Worm (Caenorhabditis elegans): ENCODE measurements around the gene F52B10.3.
"Not testable (repeated sequence)": the region's sequence is repeated elsewhere in the genome, so short reads cannot be mapped to it uniquely, and the experiment has no call there.

The F52B10.3 gene

DNA sequence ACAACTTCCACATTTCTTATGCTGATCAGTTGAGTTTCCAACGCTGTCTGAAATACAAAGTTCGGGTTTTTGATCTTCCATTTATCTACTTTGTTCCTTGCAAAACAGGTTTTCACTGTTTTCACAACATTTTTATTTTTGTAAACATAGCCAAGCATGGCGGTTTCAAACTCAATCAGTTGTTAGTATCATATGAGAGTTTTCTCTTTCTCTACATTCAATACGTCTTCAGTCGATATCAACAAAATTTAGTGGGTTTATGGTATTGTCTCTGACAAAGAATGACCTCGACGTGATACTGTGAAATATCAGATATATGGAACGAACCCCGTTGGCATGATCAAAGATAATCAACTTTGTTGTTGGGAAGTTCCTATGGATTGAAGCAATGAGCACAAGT, 2.5 kb downstream of the F52B10.3 start:
- TF ChIP-seq him-1 (tag; optimal IDR thresholded peaks at IDR 0.05): no peak
- TF ChIP-seq somi-1 (GFP tag; optimal IDR thresholded peaks at IDR 0.05): no peak
- no peak for TF ChIP-seq Y79H2A.3 (GFP tag; conservative IDR thresholded peaks at IDR 0.05)
- TF ChIP-seq madf-6 (GFP tag; IDR thresholded peaks at IDR 0.05): no peak
- no peak for TF ChIP-seq egl-18 (GFP tag; IDR thresholded peaks at IDR 0.05)

ce11 chrX:2894273-2894672, 3.9 kb downstream of the F52B10.3 start, which contains the start of gene B0410.1:
Gene B0410.1, plus strand, starts transcription at chrX:2894573.
- not testable (repeated sequence) for TF ChIP-seq hlh-12 (tag; optimal IDR thresholded peaks at IDR 0.05); bed-2 (GFP tag; IDR thresholded peaks at IDR 0.05); sptf-2 (GFP tag; optimal IDR thresholded peaks at IDR 0.05)

ce11 chrX:2893026-2893662, 5.0 kb downstream of the F52B10.3 start:
- TF ChIP-seq ztf-25 (GFP tag; IDR thresholded peaks at IDR 0.05) (no peak), egrh-3 (GFP tag; IDR thresholded peaks at IDR 0.05) (no peak), F10E7.11 (tag; optimal IDR thresholded peaks at IDR 0.05) (no peak), nhr-90 (tag; optimal IDR thresholded peaks at IDR 0.05) (no peak), dpff-1 (tag; optimal IDR thresholded peaks at IDR 0.05) (no peak), nhr-179 (tag; optimal IDR thresholded peaks at IDR 0.05) (no peak), lin-40 (tag; optimal IDR thresholded peaks at IDR 0.05) (peak; percentile 56), Y79H2A.3 (GFP tag; conservative IDR thresholded peaks at IDR 0.05) (no peak), F22D6.2 (tag; optimal IDR thresholded peaks at IDR 0.05) (no peak), ceh-27 (GFP tag; optimal IDR thresholded peaks at IDR 0.05) (no peak), rcor-1 (GFP tag; IDR thresholded peaks at IDR 0.05) (no peak), unc-62 (GFP tag; optimal IDR thresholded peaks at IDR 0.05) (no peak), snpc-1.1 (tag; optimal IDR thresholded peaks at IDR 0.05; ENCODE audit: insufficient read depth) (no peak), F37B4.10 (GFP tag; IDR thresholded peaks at IDR 0.05) (no peak), C17E4.6 (GFP tag; IDR thresholded peaks at IDR 0.05) (no peak), ztf-26 (tag; optimal IDR thresholded peaks at IDR 0.05) (peak; percentile 72), fkh-3 (tag; optimal IDR thresholded peaks at IDR 0.05) (no peak), cebp-2 (GFP tag; IDR thresholded peaks at IDR 0.05) (no peak), ccch-3 (GFP tag; optimal IDR thresholded peaks at IDR 0.05) (no peak), tbp1 (GFP tag; optimal IDR thresholded peaks at IDR 0.05) (no peak), nfya-1 (tag; optimal IDR thresholded peaks at IDR 0.05; ENCODE audit: borderline replicate concordance, insufficient read depth) (no peak), die-1 (tag; optimal IDR thresholded peaks at IDR 0.05) (peak; percentile 44)

DNA sequence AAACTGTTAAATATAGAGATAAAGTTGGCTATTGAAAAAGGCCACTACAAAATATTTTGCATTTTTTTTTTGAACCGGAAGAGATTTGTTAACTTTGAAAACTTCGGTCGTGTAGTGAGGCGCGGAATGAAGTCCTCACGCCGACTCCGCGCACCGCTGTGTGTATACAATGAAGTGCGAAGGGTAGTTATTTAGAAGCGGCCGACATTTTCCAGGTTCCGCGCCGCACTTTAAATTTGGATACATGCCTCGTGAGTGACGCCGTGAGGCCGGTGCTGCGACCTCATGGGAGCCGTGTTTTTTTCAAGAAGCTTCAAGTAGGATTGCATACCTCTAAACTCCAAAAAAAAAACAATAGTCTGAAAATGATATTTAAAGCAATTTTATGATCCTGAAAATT, 6.3 kb downstream of the F52B10.3 start:
- TF ChIP-seq snpc-4 (GFP tag; optimal IDR thresholded peaks at IDR 0.05) (peak; percentile 62), snpc-4 (tag; optimal IDR thresholded peaks at IDR 0.05) (peak in 3 of 4 experiments; percentile 41 to 89 (median 88)), ets-4 (GFP tag; optimal IDR thresholded peaks at IDR 0.05) (no peak), snpc-1.1 (tag; optimal IDR thresholded peaks at IDR 0.05; ENCODE audit: insufficient read depth) (peak; percentile 48), attf-3 (GFP tag; conservative IDR thresholded peaks at IDR 0.05) (no peak)

Data from whole organism, young adult.